Worm (Caenorhabditis elegans): Measurements from ENCODE around the gene skr-16.

Gene skr-16

ce11 chrIV:7212769-7213168, 44.3 kb downstream of the skr-16 start:
- no peak for TF ChIP-seq ama-1 (optimal IDR thresholded peaks at IDR 0.05)
- TF ChIP-seq fos-1 (tag; optimal IDR thresholded peaks at IDR 0.05): peak; percentile 44
- TF ChIP-seq unc-55 (GFP tag; optimal IDR thresholded peaks at IDR 0.05): no peak

- no peak for TF ChIP-seq nhr-237 (tag; optimal IDR thresholded peaks at IDR 0.05)
- TF ChIP-seq egl-27 (tag; optimal IDR thresholded peaks at IDR 0.05): no peak
Measured at ce11 chrIV:7216210-7216609, 47.7 kb downstream of the skr-16 start.

Measured in whole organism, L2 larva.